Worm (Caenorhabditis elegans) whole organism, L4 larva: ENCODE data around the gene lpl-1.

Source experiments
- D1046.2 ChIP-seq: fragments of 200-800 bp; sonication (Bioruptor generic); IDR thresholded peaks from 2 replicates; pipeline ENCODE4 v1.3.6; 2022; ENCODE audit warnings: missing genetic modification characterization, missing compliant biosample characterization
- F26F4.8 ChIP-seq: fragments of 200-800 bp; sonication (Bioruptor generic); conservative IDR thresholded peaks from 2 replicates; pipeline ENCODE4 v1.3.6; 2022; ENCODE audit warnings: missing genetic modification characterization, missing compliant biosample characterization
- F37D6.2 ChIP-seq: sonication (generic microtip); optimal IDR thresholded peaks from 2 replicates; lab custom pipeline; 2016; ENCODE audit warnings: mild to moderate bottlenecking, missing genetic modification characterization, missing compliant biosample characterization
- F49E8.2 ChIP-seq: sonication (generic microtip); optimal IDR thresholded peaks from 2 replicates; lab custom pipeline; 2016; ENCODE audit warnings: missing compliant biosample characterization, mild to moderate bottlenecking, missing genetic modification characterization, borderline replicate concordance
- T20F7.1 ChIP-seq: fragments of 200-800 bp; sonication (Bioruptor generic); optimal IDR thresholded peaks from 2 replicates; lab custom pipeline; 2018; ENCODE audit warnings: mild to moderate bottlenecking, missing genetic modification characterization, missing compliant biosample characterization
- T26A8.4 ChIP-seq: fragments of 200-800 bp; sonication (Bioruptor generic); IDR thresholded peaks from 2 replicates; pipeline ENCODE4 v1.3.6; 2022; ENCODE audit warnings: missing genetic modification characterization, missing compliant biosample characterization
- Y105C5A.15 ChIP-seq: fragments of 200-800 bp; sonication (Bioruptor generic); IDR thresholded peaks from 2 replicates; pipeline ENCODE4 v1.3.6; 2022; ENCODE audit warnings: missing genetic modification characterization, missing compliant biosample characterization
- Y48G9A.11 ChIP-seq: fragments of 200-800 bp; sonication (Bioruptor generic); IDR thresholded peaks from 2 replicates; pipeline ENCODE4 v1.3.6; 2022; ENCODE audit warnings: missing genetic modification reagents, missing genetic modification characterization, missing compliant biosample characterization
- Y75B8A.6 ChIP-seq: fragments of 200-800 bp; sonication (Bioruptor generic); IDR thresholded peaks from 2 replicates; pipeline ENCODE4 v1.3.6; 2022; ENCODE audit warnings: missing genetic modification reagents, missing genetic modification characterization, missing compliant biosample characterization
- aha-1 ChIP-seq: fragments of 150-350 bp; peaks from one replicate; lab custom pipeline; 2014; ENCODE audit warnings: missing biosample characterization, missing genetic modification characterization
- aly-2 ChIP-seq: sonication (generic microtip); optimal IDR thresholded peaks from 2 replicates; lab custom pipeline; 2018; ENCODE audit warnings: missing biosample characterization, missing genetic modification characterization
- ama-1 ChIP-seq: fragments of 150-350 bp; optimal IDR thresholded peaks from 2 replicates; lab custom pipeline; 2014; ENCODE audit warnings: inconsistent platforms, mixed read lengths
- arid-1 ChIP-seq: fragments of 200-800 bp; sonication (Bioruptor generic); conservative IDR thresholded peaks from 2 replicates; pipeline ENCODE4 v1.3.6; 2022; ENCODE audit warnings: missing genetic modification reagents, missing genetic modification characterization, missing compliant biosample characterization
- attf-4 ChIP-seq: sonication (generic microtip); optimal IDR thresholded peaks from 3 replicates; lab custom pipeline; 2017; ENCODE audit warnings: missing biosample characterization, missing genetic modification characterization
- ceh-32 ChIP-seq: sonication (generic microtip); optimal IDR thresholded peaks from 2 replicates; lab custom pipeline; 2016; ENCODE audit warnings: mild to moderate bottlenecking, missing genetic modification characterization, missing compliant biosample characterization; ENCODE audit not compliant: poor library complexity
- ceh-44 ChIP-seq: fragments of 200-800 bp; sonication (Bioruptor generic); IDR thresholded peaks from 2 replicates; pipeline ENCODE4 v1.3.6; 2022; ENCODE audit warnings: missing genetic modification reagents, missing genetic modification characterization, missing compliant biosample characterization
- ceh-82 ChIP-seq: sonication (generic microtip); optimal IDR thresholded peaks from 2 replicates; lab custom pipeline; 2017; ENCODE audit warnings: missing biosample characterization, missing genetic modification characterization
- ces-1 ChIP-seq: fragments of 150-350 bp; sonication (generic microtip); optimal IDR thresholded peaks from 4 replicates; lab custom pipeline; 2014; ENCODE audit warnings: missing biosample characterization, missing genetic modification reagents, missing genetic modification characterization
- ctbp-1 ChIP-seq: fragments of 200-800 bp; sonication (Bioruptor generic); IDR thresholded peaks from 2 replicates; pipeline ENCODE4 v1.3.6; 2022; ENCODE audit warnings: missing genetic modification reagents, missing genetic modification characterization, missing compliant biosample characterization
- daf-16 ChIP-seq, 3 experiments: sonication (generic microtip); optimal IDR thresholded peaks; 2 replicates each; lab custom pipeline; 2016 to 2017; ENCODE audit warnings: missing genetic modification characterization in 3 of 3, missing genetic modification reagents in 3 of 3, mild to moderate bottlenecking in 2 of 3, missing compliant biosample characterization in 2 of 3, missing biosample characterization in 1 of 3, moderate library complexity in 1 of 3
- dmd-6 ChIP-seq: fragments of 200-800 bp; sonication (Bioruptor generic); IDR thresholded peaks from 2 replicates; pipeline ENCODE4 v1.3.6; 2022; ENCODE audit warnings: missing genetic modification reagents, missing genetic modification characterization, missing compliant biosample characterization
- dmd-9 ChIP-seq: fragments of 200-800 bp; sonication (Bioruptor generic); IDR thresholded peaks from 2 replicates; pipeline ENCODE4 v1.3.6; 2022; ENCODE audit warnings: missing genetic modification reagents, missing genetic modification characterization, missing compliant biosample characterization
- fos-1 ChIP-seq: fragments of 150-350 bp; optimal IDR thresholded peaks from 2 replicates; lab custom pipeline; 2014; ENCODE audit warnings: missing biosample characterization, missing genetic modification characterization
- hmg-1.1 ChIP-seq: fragments of 200-800 bp; sonication (Bioruptor generic); IDR thresholded peaks from 2 replicates; pipeline ENCODE4 v1.3.6; 2022; ENCODE audit warnings: missing genetic modification reagents, missing genetic modification characterization, missing compliant biosample characterization
- lim-7 ChIP-seq: fragments of 200-800 bp; sonication (Bioruptor generic); IDR thresholded peaks from 2 replicates; pipeline ENCODE4 v1.3.6; 2022; ENCODE audit warnings: missing genetic modification characterization, missing compliant biosample characterization
- lin-13 ChIP-seq: fragments of 150-350 bp; optimal IDR thresholded peaks from 2 replicates; lab custom pipeline; 2014; ENCODE audit warnings: missing biosample characterization, missing genetic modification reagents, missing genetic modification characterization
- lin-15B ChIP-seq: fragments of 150-350 bp; sonication (generic microtip); optimal IDR thresholded peaks from 3 replicates; lab custom pipeline; 2014; ENCODE audit warnings: missing biosample characterization, missing genetic modification characterization
- lin-29 ChIP-seq: fragments of 200-800 bp; sonication (Bioruptor generic); IDR thresholded peaks from 2 replicates; pipeline ENCODE4 v1.3.6; 2022; ENCODE audit warnings: missing genetic modification reagents, missing genetic modification characterization, missing compliant biosample characterization
- lin-38 ChIP-seq: fragments of 200-800 bp; sonication (Bioruptor generic); IDR thresholded peaks from 2 replicates; pipeline ENCODE4 v1.3.6; 2022; ENCODE audit warnings: missing genetic modification reagents, missing genetic modification characterization, missing compliant biosample characterization
- lin-39 ChIP-seq: fragments of 150-350 bp; optimal IDR thresholded peaks from 2 replicates; lab custom pipeline; 2014; ENCODE audit warnings: missing biosample characterization, missing genetic modification reagents, missing genetic modification characterization
- madf-5 ChIP-seq, 2 experiments: fragments of 200-800 bp; sonication (Bioruptor generic); IDR thresholded peaks; 2 replicates each; pipeline ENCODE4 v1.3.6; 2022; ENCODE audit warnings: missing compliant biosample characterization in 2 of 2, missing genetic modification characterization in 2 of 2
- mxl-3 ChIP-seq: fragments of 200-800 bp; sonication (Bioruptor generic); optimal IDR thresholded peaks from 2 replicates; lab custom pipeline; 2018; ENCODE audit warnings: mild to moderate bottlenecking, missing genetic modification characterization, missing compliant biosample characterization
- nhr-10 ChIP-seq: fragments of 150-350 bp; optimal IDR thresholded peaks from 2 replicates; lab custom pipeline; 2014; ENCODE audit warnings: missing biosample characterization, missing genetic modification characterization
- nhr-102 ChIP-seq: sonication (generic microtip); optimal IDR thresholded peaks from 2 replicates; lab custom pipeline; 2016; ENCODE audit warnings: mild to moderate bottlenecking, missing genetic modification characterization, moderate library complexity, missing compliant biosample characterization
- nhr-11 ChIP-seq: fragments of 150-350 bp; optimal IDR thresholded peaks from 2 replicates; lab custom pipeline; 2014; ENCODE audit warnings: missing biosample characterization, missing genetic modification characterization
- nhr-237 ChIP-seq: sonication (generic microtip); optimal IDR thresholded peaks from 2 replicates; lab custom pipeline; 2017; ENCODE audit warnings: missing biosample characterization, missing genetic modification characterization
- nhr-25 ChIP-seq: sonication (generic microtip); optimal IDR thresholded peaks from 2 replicates; lab custom pipeline; 2017; ENCODE audit warnings: missing genetic modification characterization, mild to moderate bottlenecking, missing compliant biosample characterization, antibody characterized with exemption, moderate library complexity, borderline replicate concordance; ENCODE audit not compliant: insufficient read depth
- nhr-41 ChIP-seq: fragments of 200-800 bp; sonication (Bioruptor generic); IDR thresholded peaks from 2 replicates; pipeline ENCODE4 v1.3.6; 2022; ENCODE audit warnings: missing genetic modification reagents, missing genetic modification characterization, missing compliant biosample characterization
- nhr-42 ChIP-seq: fragments of 200-800 bp; sonication (Bioruptor generic); IDR thresholded peaks from 2 replicates; pipeline ENCODE4 v1.3.6; 2022; ENCODE audit warnings: missing genetic modification characterization, missing compliant biosample characterization
- nhr-76 ChIP-seq: fragments of 150-350 bp; optimal IDR thresholded peaks from 2 replicates; lab custom pipeline; 2014; ENCODE audit warnings: missing biosample characterization, missing genetic modification characterization
- php-3 ChIP-seq: fragments of 200-800 bp; sonication (Bioruptor generic); IDR thresholded peaks from 2 replicates; pipeline ENCODE4 v1.3.6; 2022; ENCODE audit warnings: missing genetic modification reagents, missing genetic modification characterization, missing compliant biosample characterization
- pqm-1 ChIP-seq: sonication (generic microtip); optimal IDR thresholded peaks from 2 replicates; lab custom pipeline; 2017; ENCODE audit warnings: missing biosample characterization, missing genetic modification characterization
- snpc-1.2 ChIP-seq: fragments of 200-800 bp; sonication (Bioruptor generic); IDR thresholded peaks from 2 replicates; pipeline ENCODE4 v1.3.6; 2022; ENCODE audit warnings: missing genetic modification reagents, missing genetic modification characterization, missing compliant biosample characterization
- snpc-4 ChIP-seq: fragments of 150-350 bp; optimal IDR thresholded peaks from 2 replicates; lab custom pipeline; 2014; ENCODE audit warnings: missing biosample characterization, missing genetic modification characterization
- spr-3 ChIP-seq: fragments of 200-800 bp; sonication (Bioruptor generic); optimal IDR thresholded peaks from 2 replicates; lab custom pipeline; 2018; ENCODE audit warnings: mild to moderate bottlenecking, missing genetic modification characterization, missing compliant biosample characterization
- tag-97 ChIP-seq: fragments of 200-800 bp; sonication (Bioruptor generic); IDR thresholded peaks from 2 replicates; pipeline ENCODE4 v1.3.6; 2022; ENCODE audit warnings: missing genetic modification characterization, missing compliant biosample characterization
- tra-1 ChIP-seq: fragments of 200-800 bp; sonication (Bioruptor generic); IDR thresholded peaks from 2 replicates; pipeline ENCODE4 v1.3.6; 2022; ENCODE audit warnings: missing genetic modification reagents, missing genetic modification characterization, missing compliant biosample characterization
- unc-130 ChIP-seq: sonication (generic microtip); optimal IDR thresholded peaks from 2 replicates; lab custom pipeline; 2016; ENCODE audit warnings: missing genetic modification reagents, missing genetic modification characterization, missing compliant biosample characterization
- unc-39 ChIP-seq: sonication (generic microtip); optimal IDR thresholded peaks from 2 replicates; lab custom pipeline; 2017; ENCODE audit warnings: missing biosample characterization, missing genetic modification characterization
- vab-7 ChIP-seq: fragments of 200-800 bp; sonication (Bioruptor generic); IDR thresholded peaks from 2 replicates; pipeline ENCODE4 v1.3.6; 2022; ENCODE audit warnings: missing genetic modification reagents, missing genetic modification characterization, missing compliant biosample characterization
- zfp-3 ChIP-seq: fragments of 200-800 bp; sonication (Bioruptor generic); conservative IDR thresholded peaks from 2 replicates; pipeline ENCODE4 v1.3.6; 2022; ENCODE audit warnings: missing genetic modification reagents, missing genetic modification characterization, missing compliant biosample characterization
- ztf-11 ChIP-seq: fragments of 150-350 bp; optimal IDR thresholded peaks from 2 replicates; lab custom pipeline; 2014; ENCODE audit warnings: missing biosample characterization, missing genetic modification characterization

The lpl-1 gene

DNA sequence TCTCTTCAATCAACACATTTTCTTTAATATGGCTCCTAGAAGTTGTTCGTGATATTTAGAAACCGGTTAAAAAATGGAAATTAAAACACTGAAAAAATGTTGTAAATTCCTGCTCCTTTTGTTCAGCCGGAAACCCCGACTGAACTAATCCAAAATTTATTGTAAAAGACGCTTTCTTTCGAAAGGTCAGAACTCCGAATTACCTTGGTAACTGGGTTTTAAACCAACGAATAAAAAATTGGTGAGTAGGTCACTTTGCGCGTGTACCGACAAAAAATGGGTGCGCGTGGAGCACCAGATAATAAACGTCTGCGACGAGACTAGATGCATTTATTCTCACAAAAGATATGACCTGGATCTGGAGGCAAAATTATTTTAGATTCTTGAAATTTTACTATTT is 36.8 kb upstream of the lpl-1 start:
- TF ChIP-seq ceh-32 (tag; lab: Kevin White, UChicago): no peak
- no peak for TF ChIP-seq nhr-25 (tag; lab: Kevin White, UChicago)
- TF ChIP-seq snpc-1.2 (GFP tag; lab: Robert Waterston, UW): peak; percentile 88
- TF ChIP-seq hmg-1.1: no peak
- no peak for TF ChIP-seq mxl-3 (GFP tag; lab: Kevin White, UChicago)
- TF ChIP-seq nhr-41 (GFP tag; lab: Robert Waterston, UW): 0 out of 2 replicates have a peak, but pooled peaks have one; percentile 26
- peak; percentile 33 for TF ChIP-seq lin-38
- no peak for TF ChIP-seq ama-1 (lab: Kevin White, UChicago)
- TF ChIP-seq ctbp-1: no peak
- TF ChIP-seq madf-5 (GFP tag; IDR thresholded peaks at IDR 0.05; lab: Robert Waterston, UW): no peak
- no peak for TF ChIP-seq lin-15B (tag; lab: Kevin White, UChicago)
- TF ChIP-seq nhr-237 (tag; lab: Kevin White, UChicago): no peak
- TF ChIP-seq ceh-44 (GFP tag; lab: Robert Waterston, UW): no peak
- TF ChIP-seq T26A8.4 (GFP tag; lab: Robert Waterston, UW): peak; percentile 73
- TF ChIP-seq lin-13: peak; percentile 13
- TF ChIP-seq Y105C5A.15 (GFP tag; lab: Robert Waterston, UW): 0 out of 2 replicates have a peak, but pooled peaks have one; percentile 11
- TF ChIP-seq dmd-6 (GFP tag; lab: Robert Waterston, UW): no peak
- no peak for TF ChIP-seq attf-4 (tag; lab: Kevin White, UChicago)
- no peak for TF ChIP-seq lin-29 (GFP tag; lab: Robert Waterston, UW)
- TF ChIP-seq Y48G9A.11 (GFP tag; lab: Robert Waterston, UW): peak; percentile 57
- TF ChIP-seq F49E8.2 (tag; lab: Kevin White, UChicago): peak; percentile 51
- no peak for TF ChIP-seq dmd-9 (GFP tag; lab: Robert Waterston, UW)
- TF ChIP-seq aha-1: no peak
- 0 out of 2 replicates have a peak, but pooled peaks have one; percentile 18 for TF ChIP-seq php-3 (GFP tag; lab: Robert Waterston, UW)
- 0 out of 2 replicates have a peak, but pooled peaks have one; percentile 27 for TF ChIP-seq zfp-3 (GFP tag; lab: Robert Waterston, UW)
- peak; percentile 70 for TF ChIP-seq arid-1
- TF ChIP-seq snpc-4 (tag; lab: Kevin White, UChicago): no peak
- TF ChIP-seq nhr-76 (tag; lab: Kevin White, UChicago): no peak
- TF ChIP-seq spr-3 (GFP tag; lab: Kevin White, UChicago): no peak
- no peak for TF ChIP-seq ztf-11
- no peak for TF ChIP-seq T20F7.1
- 0 out of 2 replicates have a peak, but pooled peaks have one; percentile 43 for TF ChIP-seq lim-7 (GFP tag; lab: Robert Waterston, UW)
- TF ChIP-seq nhr-102 (tag; lab: Kevin White, UChicago): peak; percentile 30
- no peak for TF ChIP-seq tra-1 (GFP tag; lab: Robert Waterston, UW)
- no peak for TF ChIP-seq D1046.2 (GFP tag; lab: Robert Waterston, UW)
- no peak for TF ChIP-seq unc-39 (tag; lab: Kevin White, UChicago)
- no peak for TF ChIP-seq unc-130
- no peak for TF ChIP-seq nhr-42
- TF ChIP-seq nhr-10 (tag; lab: Kevin White, UChicago): no peak
- no peak for TF ChIP-seq daf-16 (GFP tag; optimal IDR thresholded peaks at IDR 0.05; lab: Kevin White, UChicago)
- peak; percentile 19 for TF ChIP-seq daf-16 (tag; optimal IDR thresholded peaks at IDR 0.05; lab: Kevin White, UChicago)

DNA sequence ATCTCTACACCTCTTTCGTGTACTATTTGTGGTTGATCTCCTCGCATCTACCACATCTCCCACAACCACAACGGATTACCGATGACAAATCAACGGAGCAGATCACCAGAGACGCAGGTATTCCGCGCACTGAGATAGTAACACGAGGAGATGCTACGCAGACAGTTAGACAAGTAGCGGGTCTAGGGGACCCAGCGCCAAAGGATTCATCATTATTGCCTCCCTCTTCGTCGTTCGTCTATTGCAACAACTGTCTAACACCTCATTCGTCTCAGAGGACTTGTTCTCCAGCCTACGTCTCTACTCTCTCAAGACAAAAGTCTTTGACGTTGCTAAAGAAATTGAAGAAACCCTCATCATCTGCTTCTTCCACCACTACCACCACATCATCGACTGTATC is 27.7 kb upstream of the lpl-1 start:
- TF ChIP-seq tag-97 (no peak), ceh-82 (no peak), fos-1 (no peak), pqm-1 (tag; lab: Kevin White, UChicago) (no peak), tra-1 (GFP tag; lab: Robert Waterston, UW) (no peak), aly-2 (tag; lab: Kevin White, UChicago) (no peak), vab-7 (GFP tag; lab: Robert Waterston, UW) (no peak), F26F4.8 (no peak), ceh-44 (GFP tag; lab: Robert Waterston, UW) (no peak), lin-39 (no peak), ces-1 (no peak), Y105C5A.15 (GFP tag; lab: Robert Waterston, UW) (no peak), nhr-11 (tag; lab: Kevin White, UChicago) (no peak), Y75B8A.6 (GFP tag; lab: Robert Waterston, UW) (no peak), ama-1 (lab: Kevin White, UChicago) (no peak), Y48G9A.11 (GFP tag; lab: Robert Waterston, UW) (no peak), dmd-6 (GFP tag; lab: Robert Waterston, UW) (no peak), F37D6.2 (tag; lab: Kevin White, UChicago) (no peak), madf-5 (GFP tag; IDR thresholded peaks at IDR 0.05; lab: Robert Waterston, UW) (no peak)
